Fruit fly (Drosophila melanogaster): Measurements from ENCODE around the gene RpL3.

Gene RpL3

DNA sequence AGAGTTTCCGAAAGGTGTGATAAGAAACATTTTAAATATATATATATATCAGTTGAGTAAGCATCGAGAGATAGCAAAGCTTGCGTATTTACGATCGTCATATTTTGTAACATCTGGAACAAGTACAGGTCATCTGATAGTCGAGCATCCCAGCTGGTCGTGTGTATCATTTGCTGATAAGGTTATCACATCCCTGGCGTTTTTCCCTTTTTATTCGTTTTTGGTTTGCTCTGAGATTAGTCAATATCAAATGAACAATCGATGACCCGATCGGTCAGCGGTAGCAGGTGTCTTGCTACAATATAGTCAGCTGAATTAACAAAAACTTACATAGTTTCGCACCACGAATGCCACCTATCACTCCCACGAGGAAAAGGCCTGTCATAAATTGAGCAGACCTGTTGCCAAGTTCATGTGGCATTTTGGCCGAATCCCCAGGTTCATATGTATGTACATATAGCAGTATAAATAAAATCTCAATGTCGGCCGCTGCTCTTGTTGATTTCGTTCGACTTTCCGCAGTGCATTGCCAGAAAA lies 20.7 kb upstream of the RpL3 start (continued):
- TF ChIP-seq CG17385 (GFP tag; optimal IDR thresholded peaks at IDR 0.05) (no peak), twi (tag; optimal IDR thresholded peaks at IDR 0.05) (no peak), CG8944 (GFP tag; optimal IDR thresholded peaks at IDR 0.05) (no peak), Eip74EF (GFP tag; optimal IDR thresholded peaks at IDR 0.05) (no peak), tll (GFP tag; optimal IDR thresholded peaks at IDR 0.05) (no peak), CG3065 (GFP tag; optimal IDR thresholded peaks at IDR 0.05) (no peak), repo (GFP tag; optimal IDR thresholded peaks at IDR 0.05) (no peak), CG3163 (GFP tag; optimal IDR thresholded peaks at IDR 0.05) (no peak), Lpt (GFP tag; optimal IDR thresholded peaks at IDR 0.05) (no peak), Fer2 (tag; optimal IDR thresholded peaks at IDR 0.05) (no peak), CG2202 (tag; optimal IDR thresholded peaks at IDR 0.05) (no peak), CG8478 (optimal IDR thresholded peaks at IDR 0.05) (no peak), HLHmδ (GFP tag; optimal IDR thresholded peaks at IDR 0.05) (no peak), CG10565 (GFP tag; optimal IDR thresholded peaks at IDR 0.05) (no peak), CG7839 (tag; optimal IDR thresholded peaks at IDR 0.05) (peak; percentile 79), CG8359 (GFP tag; optimal IDR thresholded peaks at IDR 0.05; ENCODE audit: borderline replicate concordance) (no peak), CG17612 (GFP tag; IDR thresholded peaks at IDR 0.05) (no peak), Sry-β (GFP tag; optimal IDR thresholded peaks at IDR 0.05) (no peak), CG13296 (GFP tag; optimal IDR thresholded peaks at IDR 0.05) (no peak), Chrac-16 (GFP tag; optimal IDR thresholded peaks at IDR 0.05) (peak; percentile 51), tx (GFP tag; optimal IDR thresholded peaks at IDR 0.05) (no peak), vvl (GFP tag; IDR thresholded peaks at IDR 0.05) (peak; percentile 68), Mad (GFP tag; optimal IDR thresholded peaks at IDR 0.05) (no peak), CG16815 (GFP tag; optimal IDR thresholded peaks at IDR 0.05) (peak; percentile 22), CG16863 (GFP tag; optimal IDR thresholded peaks at IDR 0.05) (no peak), pum (GFP tag; optimal IDR thresholded peaks at IDR 0.05) (no peak), CG14014 (GFP tag; IDR thresholded peaks at IDR 0.05) (no peak), Ssrp (tag; optimal IDR thresholded peaks at IDR 0.05) (peak; percentile 27), br (optimal IDR thresholded peaks at IDR 0.05) (no peak), CG1233 (GFP tag; optimal IDR thresholded peaks at IDR 0.05) (peak; percentile 58), stwl (tag; optimal IDR thresholded peaks at IDR 0.05) (no peak), ATbp (GFP tag; optimal IDR thresholded peaks at IDR 0.05) (no peak), ase (GFP tag; IDR thresholded peaks at IDR 0.05) (no peak), ash1 (GFP tag; optimal IDR thresholded peaks at IDR 0.05) (no peak), unpg (GFP tag; optimal IDR thresholded peaks at IDR 0.05) (peak; percentile 58), CG34224 (GFP tag; IDR thresholded peaks at IDR 0.05; ENCODE audit: partially characterized antibody) (no peak), Aef1 (GFP tag; IDR thresholded peaks at IDR 0.05) (peak; percentile 52), CG1792 (GFP tag; optimal IDR thresholded peaks at IDR 0.05) (no peak), ssp (GFP tag; IDR thresholded peaks at IDR 0.05) (peak; percentile 37; the same call in 1 of the 2 replicates), wdn (GFP tag; IDR thresholded peaks at IDR 0.05) (0 out of 2 replicates have a peak, but pooled peaks have one; percentile 14), ttk (GFP tag; IDR thresholded peaks at IDR 0.05) (peak; percentile 52), B-H1 (GFP tag; IDR thresholded peaks at IDR 0.05) (no peak), Lhr (GFP tag; optimal IDR thresholded peaks at IDR 0.05) (no peak), HmgD (GFP tag; optimal IDR thresholded peaks at IDR 0.05) (no peak), Sox100B (GFP tag; optimal IDR thresholded peaks at IDR 0.05) (no peak), CG7928 (GFP tag; optimal IDR thresholded peaks at IDR 0.05) (no peak), CG14667 (GFP tag; IDR thresholded peaks at IDR 0.05) (no peak), CG8281 (tag; optimal IDR thresholded peaks at IDR 0.05) (peak; percentile 2), CG32532 (GFP tag; IDR thresholded peaks at IDR 0.05) (peak; percentile 68), CG15514 (GFP tag; optimal IDR thresholded peaks at IDR 0.05) (peak; percentile 54), CG32767 (GFP tag; IDR thresholded peaks at IDR 0.05) (peak; percentile 46; the same call in 1 of the 2 replicates)
